Fruit fly (Drosophila melanogaster): ENCODE measurements around the gene OXA1L.
A peak's percentile ranks its signal among the peaks of the same experiment; 100 is the strongest.

The OXA1L gene

DNA sequence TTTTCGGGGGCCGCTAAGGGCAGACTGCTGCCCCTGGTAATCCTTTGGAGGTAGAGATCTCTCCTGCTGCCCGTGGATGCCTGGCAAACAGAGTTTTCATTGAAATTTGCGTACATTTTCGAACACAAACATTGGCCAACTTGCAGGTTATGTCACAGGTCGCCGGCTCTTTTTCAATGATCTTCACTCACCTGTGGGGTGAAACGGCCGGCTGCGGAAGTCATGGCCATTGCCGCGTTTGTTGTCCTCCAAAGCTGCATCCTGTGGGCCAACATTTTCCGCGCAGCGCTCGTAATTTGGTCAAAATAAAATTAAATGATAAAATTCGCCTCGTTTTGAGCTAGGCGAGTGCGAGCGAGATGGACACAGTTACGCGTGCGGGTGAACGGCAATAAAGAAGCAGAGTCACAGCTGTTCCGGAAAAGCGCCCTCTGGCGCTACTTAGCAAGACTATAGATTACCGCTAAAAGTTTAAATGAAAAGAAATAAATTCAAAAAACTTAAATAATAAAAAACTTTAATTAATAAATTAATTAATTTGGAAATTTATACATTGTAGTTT, 479 bp downstream of the OXA1L start (continued):
- TF ChIP-seq CG14710 (tag; optimal IDR thresholded peaks at IDR 0.05) (peak; percentile 84), Ada2b (GFP tag; IDR thresholded peaks at IDR 0.05) (no peak), Dbx (GFP tag; IDR thresholded peaks at IDR 0.05) (0 out of 3 replicates have a peak, but pooled peaks have one; percentile 41), Fer1 (GFP tag; optimal IDR thresholded peaks at IDR 0.05) (peak; percentile 43), CG32532 (GFP tag; IDR thresholded peaks at IDR 0.05) (peak; percentile 48; the same call in 1 of the 2 replicates), Lim3 (GFP tag; IDR thresholded peaks at IDR 0.05) (no peak), YL-1 (GFP tag; optimal IDR thresholded peaks at IDR 0.05) (peak; percentile 46), nmo (GFP tag; optimal IDR thresholded peaks at IDR 0.05) (peak; percentile 19), Xrp1 (GFP tag; IDR thresholded peaks at IDR 0.05) (no peak), MESR4 (GFP tag; optimal IDR thresholded peaks at IDR 0.05) (peak; percentile 63), HmgD (GFP tag; optimal IDR thresholded peaks at IDR 0.05) (no peak), pho (GFP tag; optimal IDR thresholded peaks at IDR 0.05) (no peak), CG4424 (GFP tag; optimal IDR thresholded peaks at IDR 0.05) (no peak), phol (tag; optimal IDR thresholded peaks at IDR 0.05) (peak; percentile 12), hkb (optimal IDR thresholded peaks at IDR 0.05) (no peak), hkb (GFP tag; IDR thresholded peaks at IDR 0.05) (peak; percentile 17; the same call in 1 of the 2 replicates), gsb-n (tag; optimal IDR thresholded peaks at IDR 0.05) (no peak), CG15479 (GFP tag; optimal IDR thresholded peaks at IDR 0.05) (no peak), CG2199 (GFP tag; IDR thresholded peaks at IDR 0.05) (no peak), CTCF (GFP tag; optimal IDR thresholded peaks at IDR 0.05) (peak; percentile 96), CG13123 (GFP tag; optimal IDR thresholded peaks at IDR 0.05) (no peak), CG18476 (GFP tag; optimal IDR thresholded peaks at IDR 0.05) (no peak), twi (tag; optimal IDR thresholded peaks at IDR 0.05) (no peak), CG9817 (tag; optimal IDR thresholded peaks at IDR 0.05) (no peak), CG14667 (GFP tag; IDR thresholded peaks at IDR 0.05) (no peak), CG15514 (GFP tag; optimal IDR thresholded peaks at IDR 0.05) (peak; percentile 56), mld (GFP tag; IDR thresholded peaks at IDR 0.05; ENCODE audit: partially characterized antibody) (no peak), ci (GFP tag; IDR thresholded peaks at IDR 0.05) (no peak), MBD-R2 (GFP tag; IDR thresholded peaks at IDR 0.05) (peak; percentile 93), Med (GFP tag) (peak; percentile 51), kay (GFP tag; optimal IDR thresholded peaks at IDR 0.05) (no peak), CG17912 (GFP tag; optimal IDR thresholded peaks at IDR 0.05) (peak; percentile 30), Gsc (GFP tag; IDR thresholded peaks at IDR 0.05) (no peak), fru (optimal IDR thresholded peaks at IDR 0.05) (no peak), CG15601 (tag; optimal IDR thresholded peaks at IDR 0.05) (no peak), Max (GFP tag; optimal IDR thresholded peaks at IDR 0.05) (peak; percentile 14), hth (optimal IDR thresholded peaks at IDR 0.05) (no peak), grau (tag; optimal IDR thresholded peaks at IDR 0.05) (peak; percentile 11), Nf-YC (tag; optimal IDR thresholded peaks at IDR 0.05) (peak; percentile 1), CG10431 (GFP tag; optimal IDR thresholded peaks at IDR 0.05) (peak; percentile 9), CG8359 (GFP tag; optimal IDR thresholded peaks at IDR 0.05; ENCODE audit: borderline replicate concordance) (no peak), toy (GFP tag; IDR thresholded peaks at IDR 0.05) (no peak), peb (GFP tag; IDR thresholded peaks at IDR 0.05) (no peak), CG11456 (GFP tag; IDR thresholded peaks at IDR 0.05) (peak; percentile 64; the same call in 1 of the 3 replicates), E2f2 (GFP tag; IDR thresholded peaks at IDR 0.05) (peak; percentile 93), CG17385 (GFP tag; optimal IDR thresholded peaks at IDR 0.05) (peak; percentile 98), BtbVII (GFP tag; optimal IDR thresholded peaks at IDR 0.05) (no peak), slbo (GFP tag; IDR thresholded peaks at IDR 0.05) (peak; percentile 26; the same call in 1 of the 2 replicates), pzg (GFP tag; optimal IDR thresholded peaks at IDR 0.05) (peak; percentile 72), Bgb (GFP tag; IDR thresholded peaks at IDR 0.05; ENCODE audit: partially characterized antibody) (peak; percentile 25; the same call in 1 of the 2 replicates), PHDP (tag; optimal IDR thresholded peaks at IDR 0.05) (no peak), wor (GFP tag; IDR thresholded peaks at IDR 0.05) (no peak)
